Fruit fly (Drosophila melanogaster): ENCODE results near the gene Septin2.

Gene Septin2

DNA sequence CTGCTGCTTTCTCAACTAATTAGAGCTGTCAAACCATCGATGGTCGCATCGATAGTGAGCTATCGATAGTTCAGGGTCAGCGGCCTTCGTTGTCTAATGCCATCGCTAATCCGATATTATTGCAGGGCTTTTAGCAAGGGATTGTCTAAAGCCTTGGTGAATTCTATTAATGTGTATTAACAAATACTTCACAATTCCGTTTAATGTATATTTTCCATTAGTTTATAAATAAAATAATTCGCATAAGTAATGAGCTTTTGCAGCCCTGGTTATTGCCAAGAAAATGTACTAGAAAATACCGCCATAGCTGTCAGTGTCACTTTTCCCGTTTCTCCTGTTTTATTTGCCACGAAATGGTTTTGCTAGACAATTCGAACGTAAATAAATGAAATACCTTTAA, 8.3 kb downstream of the Septin2 start, which contains the start of the genes EloB and Srp14 (continued):
- TF ChIP-seq CG10267 (tag; optimal IDR thresholded peaks at IDR 0.05) (peak; percentile 83), CG15479 (GFP tag; optimal IDR thresholded peaks at IDR 0.05) (peak; percentile 2), CG32767 (GFP tag; IDR thresholded peaks at IDR 0.05) (peak; percentile 70; the same call in 1 of the 2 replicates), seq (GFP tag; IDR thresholded peaks at IDR 0.05) (peak; percentile 74), CG1832 (GFP tag; optimal IDR thresholded peaks at IDR 0.05) (no peak), CG8478 (optimal IDR thresholded peaks at IDR 0.05) (no peak), GATAe (GFP tag; conservative IDR thresholded peaks at IDR 0.05) (no peak), CG11504 (tag; optimal IDR thresholded peaks at IDR 0.05) (no peak), CG11696 (GFP tag; IDR thresholded peaks at IDR 0.05) (no peak), Hr51 (GFP tag; optimal IDR thresholded peaks at IDR 0.05) (peak; percentile 75 to 79), stc (GFP tag; IDR thresholded peaks at IDR 0.05) (peak; percentile 60), CG6175 (GFP tag; IDR thresholded peaks at IDR 0.05) (0 out of 3 replicates have a peak, but pooled peaks have one; percentile 28), CG6854 (GFP tag; optimal IDR thresholded peaks at IDR 0.05) (peak; percentile 54), CG11247 (GFP tag; IDR thresholded peaks at IDR 0.05) (peak; percentile 72), eyg (GFP tag; optimal IDR thresholded peaks at IDR 0.05) (peak; percentile 33), CG3163 (GFP tag; optimal IDR thresholded peaks at IDR 0.05) (peak; percentile 17), Camta (GFP tag; optimal IDR thresholded peaks at IDR 0.05) (peak; percentile 77), knrl (GFP tag; IDR thresholded peaks at IDR 0.05; ENCODE audit: partially characterized antibody) (peak; percentile 98), Ets65A (GFP tag) (peak; percentile 97), CG4282 (GFP tag; optimal IDR thresholded peaks at IDR 0.05) (peak; percentile 39), CG2129 (GFP tag; IDR thresholded peaks at IDR 0.05; ENCODE audit: partially characterized antibody) (peak; percentile 95), CG2199 (GFP tag; IDR thresholded peaks at IDR 0.05) (no peak; the same call in 2 of the 3 replicates), sqz (GFP tag; optimal IDR thresholded peaks at IDR 0.05) (no peak), Ssrp (tag; optimal IDR thresholded peaks at IDR 0.05) (peak; percentile 73), ftz-f1 (GFP tag; optimal IDR thresholded peaks at IDR 0.05) (peak; percentile 100), Lpt (GFP tag; optimal IDR thresholded peaks at IDR 0.05) (no peak), CG3726 (GFP tag; IDR thresholded peaks at IDR 0.05) (0 out of 3 replicates have a peak, but pooled peaks have one; percentile 13), HLHmδ (GFP tag; optimal IDR thresholded peaks at IDR 0.05) (no peak), Scr (GFP tag; IDR thresholded peaks at IDR 0.05; ENCODE audit: partially characterized antibody) (peak; percentile 98), CG10366 (GFP tag; IDR thresholded peaks at IDR 0.05) (peak; percentile 66), odd (GFP tag; optimal IDR thresholded peaks at IDR 0.05) (no peak), CG18262 (tag; optimal IDR thresholded peaks at IDR 0.05) (peak; percentile 77), ems (GFP tag; optimal IDR thresholded peaks at IDR 0.05) (peak; percentile 82), CG12659 (GFP tag; optimal IDR thresholded peaks at IDR 0.05) (peak; percentile 90), CG15696 (tag; optimal IDR thresholded peaks at IDR 0.05) (peak; percentile 87), chn (GFP tag; optimal IDR thresholded peaks at IDR 0.05) (peak; percentile 90), ttk (GFP tag; IDR thresholded peaks at IDR 0.05) (peak; percentile 55; the same call in 1 of the 2 replicates), CG16813 (GFP tag; IDR thresholded peaks at IDR 0.05; ENCODE audit: partially characterized antibody) (peak; percentile 97), Tbp (GFP tag; optimal IDR thresholded peaks at IDR 0.05) (no peak), corto (GFP tag; optimal IDR thresholded peaks at IDR 0.05) (no peak), Atf3 (GFP tag; optimal IDR thresholded peaks at IDR 0.05) (peak; percentile 61), chinmo (GFP tag; IDR thresholded peaks at IDR 0.05; ENCODE audit: partially characterized antibody) (peak; percentile 92), da (GFP tag; optimal IDR thresholded peaks at IDR 0.05) (peak; percentile 31), CG11398 (GFP tag; optimal IDR thresholded peaks at IDR 0.05) (peak; percentile 70), lov (optimal IDR thresholded peaks at IDR 0.05) (no peak), lov (GFP tag; IDR thresholded peaks at IDR 0.05) (no peak), Ada2b (GFP tag; IDR thresholded peaks at IDR 0.05) (peak; percentile 72), croc (GFP tag; conservative IDR thresholded peaks at IDR 0.05) (0 out of 3 replicates have a peak, but pooled peaks have one; percentile 30), Kr (GFP tag; optimal IDR thresholded peaks at IDR 0.05) (no peak), Max (GFP tag; optimal IDR thresholded peaks at IDR 0.05) (peak; percentile 79), CG1529 (GFP tag; optimal IDR thresholded peaks at IDR 0.05) (peak; percentile 53)
